Worm (Caenorhabditis elegans): ENCODE data around the gene snb-6.

Gene snb-6

ce11 chrII:8813659-8814058, 45.8 kb downstream of the snb-6 start (continued):
- no peak for TF ChIP-seq nhr-28 (tag; optimal IDR thresholded peaks at IDR 0.05)
- peak in 1 of 2 experiments; percentile 90 for TF ChIP-seq lsy-2 (tag; optimal IDR thresholded peaks at IDR 0.05)
- no peak for TF ChIP-seq egl-27 (tag; optimal IDR thresholded peaks at IDR 0.05)
- no peak for TF ChIP-seq F16B12.6 (tag; optimal IDR thresholded peaks at IDR 0.05)
- peak; percentile 27 for TF ChIP-seq lin-13 (GFP tag; optimal IDR thresholded peaks at IDR 0.05)
- TF ChIP-seq sox-4 (tag; optimal IDR thresholded peaks at IDR 0.05) = no peak
- no peak for TF ChIP-seq snpc-4 (tag; optimal IDR thresholded peaks at IDR 0.05)
- peak; percentile 86 for TF ChIP-seq blmp-1 (tag; optimal IDR thresholded peaks at IDR 0.05)
- no peak for TF ChIP-seq nhr-76 (tag; optimal IDR thresholded peaks at IDR 0.05)
- peak; percentile 10 for TF ChIP-seq nhr-77 (tag; optimal IDR thresholded peaks at IDR 0.05)
- TF ChIP-seq nhr-47 (tag; optimal IDR thresholded peaks at IDR 0.05) = peak; percentile 51
- peak; percentile 93 for TF ChIP-seq nhr-19 (GFP tag; conservative IDR thresholded peaks at IDR 0.05)
- TF ChIP-seq mef-2 (tag; optimal IDR thresholded peaks at IDR 0.05) = no peak
- peak; percentile 98 for TF ChIP-seq nhr-85 (tag)
- no peak for TF ChIP-seq sptf-1 (tag; optimal IDR thresholded peaks at IDR 0.05)
- peak; percentile 78 for TF ChIP-seq unc-130 (tag; optimal IDR thresholded peaks at IDR 0.05)
- TF ChIP-seq zip-4 (GFP tag; optimal IDR thresholded peaks at IDR 0.05) = no peak
- TF ChIP-seq irx-1 (tag; optimal IDR thresholded peaks at IDR 0.05) = peak; percentile 36
- TF ChIP-seq ceh-82 (tag; optimal IDR thresholded peaks at IDR 0.05) = peak in 1 of 3 experiments; percentile 5
- no peak for TF ChIP-seq dsc-1 (tag; optimal IDR thresholded peaks at IDR 0.05)
- TF ChIP-seq C34B4.2 (tag; optimal IDR thresholded peaks at IDR 0.05) = no peak
- TF ChIP-seq ztf-11 (tag; optimal IDR thresholded peaks at IDR 0.05) = no peak
- TF ChIP-seq elt-3 (tag; optimal IDR thresholded peaks at IDR 0.05) = peak in 5 of 6 experiments; percentile 79 to 95 (median 86)
- no peak for TF ChIP-seq lin-15B (tag; optimal IDR thresholded peaks at IDR 0.05)
- TF ChIP-seq pag-3 (tag; optimal IDR thresholded peaks at IDR 0.05; ENCODE audit: borderline replicate concordance, insufficient read depth) = no peak
- TF ChIP-seq tlp-1 (tag; optimal IDR thresholded peaks at IDR 0.05) = no peak
- TF ChIP-seq unc-86 (tag; optimal IDR thresholded peaks at IDR 0.05) = no peak
- no peak for TF ChIP-seq aha-1 (tag; optimal IDR thresholded peaks at IDR 0.05)
- no peak for TF ChIP-seq pax-3 (tag; optimal IDR thresholded peaks at IDR 0.05)
- TF ChIP-seq mdl-1 (tag; optimal IDR thresholded peaks at IDR 0.05) = peak in 1 of 2 experiments; percentile 80
- no peak for TF ChIP-seq nhr-12 (tag; optimal IDR thresholded peaks at IDR 0.05)
- TF ChIP-seq zag-1 (tag; optimal IDR thresholded peaks at IDR 0.05) = no peak
- TF ChIP-seq ceh-88 (GFP tag; IDR thresholded peaks at IDR 0.05) = no peak
- peak; percentile 73 for TF ChIP-seq tbx-2 (tag; optimal IDR thresholded peaks at IDR 0.05)
- TF ChIP-seq mep-1 (tag; optimal IDR thresholded peaks at IDR 0.05) = peak; percentile 13
- no peak for TF ChIP-seq grh-1 (GFP tag; IDR thresholded peaks at IDR 0.05)
- TF ChIP-seq fkh-4 (tag; optimal IDR thresholded peaks at IDR 0.05; ENCODE audit: borderline replicate concordance) = no peak
- no peak for TF ChIP-seq nhr-11 (tag; optimal IDR thresholded peaks at IDR 0.05)
- peak; percentile 28 for TF ChIP-seq vab-15 (tag; optimal IDR thresholded peaks at IDR 0.05)
- TF ChIP-seq xbp-1 (tag; optimal IDR thresholded peaks at IDR 0.05) = no peak
- TF ChIP-seq skn-1 (tag; optimal IDR thresholded peaks at IDR 0.05) = no peak
- no peak for TF ChIP-seq fos-1 (tag; optimal IDR thresholded peaks at IDR 0.05)
- TF ChIP-seq mab-9 (GFP tag; IDR thresholded peaks at IDR 0.05) = no peak
- TF ChIP-seq lir-3 (tag; optimal IDR thresholded peaks at IDR 0.05; ENCODE audit: poor library complexity) = peak; percentile 61
- TF ChIP-seq ces-1 (GFP tag; optimal IDR thresholded peaks at IDR 0.05) = no peak
- TF ChIP-seq nhr-90 (tag; optimal IDR thresholded peaks at IDR 0.05; ENCODE audit: poor library complexity) = peak; percentile 74
- TF ChIP-seq unc-62 (GFP tag; optimal IDR thresholded peaks at IDR 0.05) = no peak
- no peak for TF ChIP-seq nhr-84 (tag; optimal IDR thresholded peaks at IDR 0.05)
- no peak for TF ChIP-seq ets-5 (GFP tag; IDR thresholded peaks at IDR 0.05)
- TF ChIP-seq nhr-71 (tag; optimal IDR thresholded peaks at IDR 0.05) = peak; percentile 89
- TF ChIP-seq elt-2 (tag; optimal IDR thresholded peaks at IDR 0.05) = no peak
- no peak for TF ChIP-seq swsn-7 (tag; optimal IDR thresholded peaks at IDR 0.05)
- TF ChIP-seq lin-35 (GFP tag; optimal IDR thresholded peaks at IDR 0.05) = peak in 1 of 2 experiments; percentile 70
- TF ChIP-seq ztf-4 (tag; optimal IDR thresholded peaks at IDR 0.05) = no peak
